Worm (Caenorhabditis elegans) whole organism, young adult: Measurements from ENCODE around the gene str-28.

Source experiments
- pha-4 ChIP-seq: fragments of 150-350 bp; sonication (generic microtip); optimal IDR thresholded peaks from 2 replicates; lab custom pipeline; 2014; ENCODE audit warnings: missing biosample characterization, missing genetic modification reagents, missing genetic modification characterization
- snpc-1.3 ChIP-seq: sonication (generic microtip); optimal IDR thresholded peaks from 2 replicates; lab custom pipeline; 2017; ENCODE audit warnings: missing genetic modification characterization, mild to moderate bottlenecking, missing compliant biosample characterization, antibody characterized with exemption, moderate library complexity, missing genotype, missing genetic modification reagents; ENCODE audit not compliant: insufficient read depth

DNA sequence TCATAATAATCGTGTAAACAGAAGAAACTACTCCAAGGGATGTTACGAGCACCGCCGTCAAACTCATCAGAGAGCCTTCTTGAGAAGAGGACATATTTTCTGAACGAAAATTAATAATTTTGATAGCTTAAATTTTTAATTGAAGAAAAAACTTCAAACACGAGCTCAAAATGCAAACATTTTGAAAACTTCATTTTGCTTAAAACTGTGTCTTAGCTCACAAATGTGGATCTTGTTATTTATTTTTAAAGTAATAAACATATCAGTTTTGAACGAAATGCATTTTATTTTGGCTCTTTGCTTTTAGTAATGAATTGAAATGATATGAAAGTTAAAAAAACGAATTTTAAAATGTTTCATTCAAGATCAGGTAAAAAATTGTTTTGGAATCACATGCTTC, 14.8 kb upstream of the str-28 start, which contains the start of gene srbc-7:
- TF ChIP-seq snpc-1.3 (tag; lab: Kevin White, UChicago) (no peak), pha-4 (tag; lab: Kevin White, UChicago) (no peak)
